Fruit fly (Drosophila melanogaster) whole organism, wandering third instar larva: ENCODE results near the gene Glut4EF.

Source experiments
- Dfd ChIP-seq: fragments of >200 bp; optimal IDR thresholded peaks from 2 replicates; lab custom pipeline; 2017; ENCODE audit warnings: missing biosample characterization, missing genetic modification characterization
- Dif ChIP-seq: fragments of 200-275, 200-300 bp; sonication (Bioruptor generic); optimal IDR thresholded peaks from 2 replicates; lab custom pipeline; 2018; ENCODE audit warnings: missing biosample characterization, missing genetic modification characterization; ENCODE audit not compliant: partially characterized antibody
- Hr78 ChIP-seq: fragments of >200 bp; optimal IDR thresholded peaks from 2 replicates; lab custom pipeline; 2017; ENCODE audit warnings: missing biosample characterization, missing genetic modification characterization
- OdsH ChIP-seq: fragments of 200-800 bp; sonication (Bioruptor generic); optimal IDR thresholded peaks from 2 replicates; lab custom pipeline; 2016; ENCODE audit warnings: missing biosample characterization, mild to moderate bottlenecking, missing genetic modification characterization
- dmrt93B ChIP-seq: fragments of 200-800 bp; sonication (Bioruptor generic); optimal IDR thresholded peaks from 2 replicates; lab custom pipeline; 2018; ENCODE audit warnings: missing biosample characterization, mild to moderate bottlenecking, missing genetic modification characterization
- ey ChIP-seq: fragments of 200-800 bp; sonication (Bioruptor generic); optimal IDR thresholded peaks from 2 replicates; lab custom pipeline; 2016; ENCODE audit warnings: missing biosample characterization, missing genetic modification characterization
- pan ChIP-seq: fragments of >200 bp; optimal IDR thresholded peaks from 2 replicates; lab custom pipeline; 2017
- rgr ChIP-seq: fragments of 200-800 bp; sonication (Bioruptor generic); optimal IDR thresholded peaks from 3 replicates; lab custom pipeline; 2016; ENCODE audit warnings: missing biosample characterization, mild to moderate bottlenecking, missing genetic modification characterization
- usp ChIP-seq: fragments of >200 bp; optimal IDR thresholded peaks from 2 replicates; lab custom pipeline; 2017; ENCODE audit warnings: missing biosample characterization, missing genetic modification characterization

dm6 chr3R:9937605-9938004, 63.1 kb downstream of the Glut4EF start:
- TF ChIP-seq rgr (GFP tag; lab: Kevin White, UChicago) (no peak), usp (GFP tag; lab: Kevin White, UChicago) (no peak), dmrt93B (GFP tag; lab: Kevin White, UChicago) (no peak), pan (lab: Kevin White, UChicago) (no peak), Dif (GFP tag; lab: Kevin White, UChicago) (no peak), OdsH (GFP tag; lab: Kevin White, UChicago) (no peak), ey (GFP tag; lab: Kevin White, UChicago) (no peak), Dfd (GFP tag; lab: Kevin White, UChicago) (no peak), Hr78 (GFP tag; lab: Kevin White, UChicago) (no peak)
